Fruit fly (Drosophila melanogaster) whole organism, wandering third instar larva: ENCODE results near the gene His3.3B.

Experiments
- Abd-B ChIP-seq: fragments of >200 bp; optimal IDR thresholded peaks from 2 replicates; lab custom pipeline; 2017; ENCODE audit warnings: missing biosample characterization, missing genetic modification characterization
- Dfd ChIP-seq: fragments of >200 bp; optimal IDR thresholded peaks from 2 replicates; lab custom pipeline; 2017; ENCODE audit warnings: missing biosample characterization, missing genetic modification characterization
- Dif ChIP-seq: fragments of 200-275, 200-300 bp; sonication (Bioruptor generic); optimal IDR thresholded peaks from 2 replicates; lab custom pipeline; 2018; ENCODE audit warnings: missing biosample characterization, missing genetic modification characterization; ENCODE audit not compliant: partially characterized antibody
- Mio ChIP-seq: sonication (Bioruptor generic); optimal IDR thresholded peaks from 2 replicates; lab custom pipeline; 2016; ENCODE audit warnings: missing biosample characterization, missing genetic modification characterization
- OdsH ChIP-seq: fragments of 200-800 bp; sonication (Bioruptor generic); optimal IDR thresholded peaks from 2 replicates; lab custom pipeline; 2016; ENCODE audit warnings: missing biosample characterization, mild to moderate bottlenecking, missing genetic modification characterization
- Vsx2 ChIP-seq: fragments of 200-300, 225-300 bp; sonication (Bioruptor generic); optimal IDR thresholded peaks from 2 replicates; lab custom pipeline; 2018; ENCODE audit warnings: missing biosample characterization, missing genetic modification characterization; ENCODE audit not compliant: partially characterized antibody
- h ChIP-seq: fragments of 200-800 bp; sonication (Bioruptor generic); optimal IDR thresholded peaks from 3 replicates; lab custom pipeline; 2016; ENCODE audit warnings: missing biosample characterization, mild to moderate bottlenecking, missing genetic modification characterization
- lola ChIP-seq: fragments of >200 bp; optimal IDR thresholded peaks from 2 replicates; lab custom pipeline; 2017; ENCODE audit warnings: missing biosample characterization, missing genetic modification characterization
- psq ChIP-seq: fragments of 200-800 bp; sonication (Bioruptor generic); optimal IDR thresholded peaks from 3 replicates; lab custom pipeline; 2017; ENCODE audit warnings: missing biosample characterization, mild to moderate bottlenecking, missing genetic modification characterization, moderate library complexity
- rgr ChIP-seq: fragments of 200-800 bp; sonication (Bioruptor generic); optimal IDR thresholded peaks from 3 replicates; lab custom pipeline; 2016; ENCODE audit warnings: missing biosample characterization, mild to moderate bottlenecking, missing genetic modification characterization
- usp ChIP-seq: fragments of >200 bp; optimal IDR thresholded peaks from 2 replicates; lab custom pipeline; 2017; ENCODE audit warnings: missing biosample characterization, missing genetic modification characterization
- woc ChIP-seq: sonication (Bioruptor generic); optimal IDR thresholded peaks from 2 replicates; lab custom pipeline; 2016; ENCODE audit warnings: missing biosample characterization, mild to moderate bottlenecking, missing genetic modification characterization

DNA sequence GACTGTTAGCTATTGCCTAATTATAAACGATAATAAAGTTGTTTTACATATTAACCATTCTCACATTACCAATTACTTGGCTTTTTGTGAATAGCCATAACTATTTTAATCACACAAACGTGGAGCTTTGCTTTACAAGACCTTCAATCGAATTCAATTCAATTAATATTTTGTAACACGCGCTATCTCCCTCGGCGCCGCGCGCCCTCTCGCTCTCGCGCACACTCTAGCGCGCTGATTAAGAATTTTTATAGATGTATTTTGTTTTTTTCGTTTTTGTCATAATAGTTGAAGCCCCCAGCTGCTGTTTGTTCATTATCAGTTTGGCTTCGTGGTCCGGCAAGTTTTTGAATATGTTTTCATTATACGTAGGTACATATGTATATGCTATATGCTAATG, 44.6 kb upstream of the His3.3B start:
- no peak for TF ChIP-seq lola (GFP tag; lab: Kevin White, UChicago)
- TF ChIP-seq Dfd (GFP tag; lab: Kevin White, UChicago): no peak
- TF ChIP-seq Mio (GFP tag; lab: Kevin White, UChicago): no peak
- no peak for TF ChIP-seq psq
- TF ChIP-seq rgr: no peak
- TF ChIP-seq OdsH (GFP tag; lab: Kevin White, UChicago): no peak
- no peak for TF ChIP-seq usp (GFP tag; lab: Kevin White, UChicago)
- TF ChIP-seq Vsx2 (GFP tag; lab: Kevin White, UChicago): no peak
- no peak for TF ChIP-seq woc (GFP tag; lab: Kevin White, UChicago)
- no peak for TF ChIP-seq Dif (GFP tag; lab: Kevin White, UChicago)
- no peak for TF ChIP-seq h (GFP tag; lab: Kevin White, UChicago)
- no peak for TF ChIP-seq Abd-B
